Worm (Caenorhabditis elegans): ENCODE data around the gene nape-1.

- no peak for TF ChIP-seq eyg-1 (tag; optimal IDR thresholded peaks at IDR 0.05)
- TF ChIP-seq fkh-10 (GFP tag; optimal IDR thresholded peaks at IDR 0.05): no peak
- TF ChIP-seq ceh-6 (GFP tag; optimal IDR thresholded peaks at IDR 0.05): no peak
- no peak for TF ChIP-seq tbx-2 (tag; optimal IDR thresholded peaks at IDR 0.05)
- no peak for TF ChIP-seq dve-1 (tag; optimal IDR thresholded peaks at IDR 0.05)
- no peak for TF ChIP-seq elt-2 (tag; optimal IDR thresholded peaks at IDR 0.05)
- no peak for TF ChIP-seq ceh-30 (tag; optimal IDR thresholded peaks at IDR 0.05)
- no peak for TF ChIP-seq ama-1 (optimal IDR thresholded peaks at IDR 0.05)
- TF ChIP-seq ceh-9 (tag; optimal IDR thresholded peaks at IDR 0.05): no peak
- no peak for TF ChIP-seq unc-3 (GFP tag; conservative IDR thresholded peaks at IDR 0.05)
- TF ChIP-seq unc-3 (tag; optimal IDR thresholded peaks at IDR 0.05): no peak
These were observed 42.5 kb downstream of the nape-1 start, which contains the start of gene Y37E11AL.2 for ce11 chrIV:3698201-3698600.
